Worm (Caenorhabditis elegans): Measurements from ENCODE around the gene Y40H4A.2.

DNA sequence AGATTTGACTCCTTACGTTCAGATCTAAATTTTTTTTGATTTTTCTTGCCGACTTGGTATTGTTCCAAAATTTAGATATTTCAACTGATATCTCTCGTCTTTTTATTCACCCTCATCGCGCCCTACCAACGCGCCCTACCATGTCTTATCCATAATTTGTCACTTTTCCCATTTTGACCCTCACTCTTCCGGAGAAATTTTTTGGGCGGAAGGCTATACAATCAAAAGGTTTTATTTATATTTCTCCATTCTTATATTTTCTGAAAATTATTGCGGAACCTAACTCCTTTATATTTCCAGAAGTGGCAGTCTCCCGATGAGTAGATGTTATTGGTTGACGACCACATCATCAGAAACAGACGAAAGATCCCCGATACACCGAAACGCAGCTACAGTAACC is 35.6 kb upstream of the Y40H4A.2 start, which contains the start of gene hot-1:
- no peak for TF ChIP-seq unc-120 (tag; optimal IDR thresholded peaks at IDR 0.05; ENCODE audit: poor library complexity, severe bottlenecking)
- TF ChIP-seq mls-2 (tag; optimal IDR thresholded peaks at IDR 0.05): no peak
- no peak for TF ChIP-seq nhr-28 (tag; optimal IDR thresholded peaks at IDR 0.05)
- TF ChIP-seq elt-3 (tag; optimal IDR thresholded peaks at IDR 0.05): no peak
- no peak for TF ChIP-seq snpc-4 (tag; optimal IDR thresholded peaks at IDR 0.05)
- no peak for TF ChIP-seq ztf-11 (tag; optimal IDR thresholded peaks at IDR 0.05)
- no peak for TF ChIP-seq pha-4 (tag; optimal IDR thresholded peaks at IDR 0.05)
- TF ChIP-seq unc-62 (GFP tag; optimal IDR thresholded peaks at IDR 0.05): no peak
- no peak for TF ChIP-seq nhr-237 (tag; optimal IDR thresholded peaks at IDR 0.05)
- TF ChIP-seq nhr-76 (tag; optimal IDR thresholded peaks at IDR 0.05): no peak
- no peak for TF ChIP-seq unc-39 (tag; optimal IDR thresholded peaks at IDR 0.05)

Data from whole organism, mixed stage, embryonic.